Worm (Caenorhabditis elegans) whole organism, L1 larva: Measurements from ENCODE around the gene col-38.

Source experiments
- C04F5.9 ChIP-seq: sonication (generic microtip); optimal IDR thresholded peaks from 2 replicates; lab custom pipeline; 2016; ENCODE audit warnings: missing genetic modification characterization, missing compliant biosample characterization
- C16A3.4 ChIP-seq: fragments of 150-350 bp; optimal IDR thresholded peaks from 2 replicates; lab custom pipeline; 2014; ENCODE audit warnings: missing biosample characterization, missing genetic modification characterization
- C34B4.2 ChIP-seq: sonication (generic microtip); optimal IDR thresholded peaks from 2 replicates; lab custom pipeline; 2017; ENCODE audit warnings: mild to moderate bottlenecking, missing genetic modification characterization, missing compliant biosample characterization
- Y116A8C.19 ChIP-seq: sonication (generic microtip); optimal IDR thresholded peaks from 2 replicates; lab custom pipeline; 2016; ENCODE audit warnings: missing compliant biosample characterization, missing genetic modification characterization, borderline replicate concordance
- aha-1 ChIP-seq: fragments of 150-350 bp; optimal IDR thresholded peaks from 2 replicates; lab custom pipeline; 2014; ENCODE audit warnings: missing biosample characterization, missing genetic modification characterization
- alr-1 ChIP-seq: fragments of 200-800 bp; sonication (Bioruptor generic); optimal IDR thresholded peaks from 2 replicates; lab custom pipeline; 2018; ENCODE audit warnings: borderline replicate concordance, mild to moderate bottlenecking, missing genetic modification characterization, missing compliant biosample characterization
- aly-2 ChIP-seq: fragments of 150-350 bp; optimal IDR thresholded peaks from 2 replicates; lab custom pipeline; 2014; ENCODE audit warnings: missing biosample characterization, missing genetic modification characterization
- ceh-63 ChIP-seq: fragments of 200-800 bp; sonication (Bioruptor generic); optimal IDR thresholded peaks from 2 replicates; lab custom pipeline; 2018; ENCODE audit warnings: mild to moderate bottlenecking, missing genetic modification characterization, missing compliant biosample characterization
- ceh-8 ChIP-seq: fragments of 200-800 bp; sonication (Bioruptor generic); optimal IDR thresholded peaks from 2 replicates; lab custom pipeline; 2018; ENCODE audit warnings: mild to moderate bottlenecking, missing genetic modification characterization, moderate library complexity, missing compliant biosample characterization
- ceh-88 ChIP-seq: fragments of 200-800 bp; sonication (Bioruptor generic); IDR thresholded peaks from 2 replicates; pipeline ENCODE4 v1.3.6; 2022; ENCODE audit warnings: missing genetic modification characterization, missing compliant biosample characterization
- ceh-90 ChIP-seq: sonication (generic microtip); optimal IDR thresholded peaks from 2 replicates; lab custom pipeline; 2016; ENCODE audit warnings: missing genetic modification characterization, missing compliant biosample characterization
- efl-1 ChIP-seq, 4 experiments: fragments of 150-350 bp; optimal IDR thresholded peaks in 3 of 4; peaks in 1 of 4; 1 replicate in 1 of 4; 2 replicates in 3 of 4; lab custom pipeline; 2014; ENCODE audit warnings: missing biosample characterization in 2 of 4, missing genetic modification characterization in 2 of 4, missing genetic modification reagents in 2 of 4
- efl-3 ChIP-seq: fragments of 200-800 bp; sonication (Bioruptor generic); optimal IDR thresholded peaks from 2 replicates; lab custom pipeline; 2018; ENCODE audit warnings: mild to moderate bottlenecking, missing genetic modification characterization, missing compliant biosample characterization
- egl-13 ChIP-seq: sonication (generic microtip); optimal IDR thresholded peaks from 2 replicates; lab custom pipeline; 2016; ENCODE audit warnings: missing genotype, missing genetic modification reagents, missing genetic modification characterization, missing compliant biosample characterization
- egl-27 ChIP-seq, 2 experiments: fragments of 150-350 bp in 1 of 2; sonication (generic microtip); optimal IDR thresholded peaks; 3 replicates each; lab custom pipeline; 2017 to 2018; ENCODE audit warnings: missing biosample characterization in 2 of 2, missing genetic modification characterization in 2 of 2, missing genetic modification reagents in 2 of 2
- elt-2 ChIP-seq: sonication (generic microtip); optimal IDR thresholded peaks from 2 replicates; lab custom pipeline; 2016; ENCODE audit warnings: missing genetic modification characterization, mild to moderate bottlenecking, inconsistent platforms, missing compliant biosample characterization, missing genetic modification reagents
- elt-3 ChIP-seq, 6 experiments: fragments of 150-350 bp in 1 of 6; sonication (generic microtip); optimal IDR thresholded peaks; 2 replicates each; lab custom pipeline; 2017 to 2018; ENCODE audit warnings: missing biosample characterization in 6 of 6, missing genetic modification characterization in 6 of 6, inconsistent platforms in 1 of 6
- ets-5 ChIP-seq: fragments of 200-800 bp; sonication (Bioruptor generic); IDR thresholded peaks from 2 replicates; pipeline ENCODE4 v1.3.6; 2022; ENCODE audit warnings: missing genetic modification characterization, missing compliant biosample characterization
- fkh-8 ChIP-seq: sonication (generic microtip); optimal IDR thresholded peaks from 2 replicates; lab custom pipeline; 2016; ENCODE audit warnings: mild to moderate bottlenecking, missing genetic modification characterization, missing compliant biosample characterization
- fos-1 ChIP-seq: fragments of 150-350 bp; optimal IDR thresholded peaks from 2 replicates; lab custom pipeline; 2014; ENCODE audit warnings: missing biosample characterization, missing genetic modification characterization
- hlh-4 ChIP-seq: sonication (generic microtip); optimal IDR thresholded peaks from 2 replicates; lab custom pipeline; 2016; ENCODE audit warnings: mild to moderate bottlenecking, missing genetic modification characterization, missing compliant biosample characterization
- hpl-2 ChIP-seq: fragments of 150-350 bp; optimal IDR thresholded peaks from 2 replicates; lab custom pipeline; 2014; ENCODE audit warnings: missing biosample characterization, missing genetic modification reagents, missing genetic modification characterization
- irx-1 ChIP-seq: sonication (generic microtip); optimal IDR thresholded peaks from 2 replicates; lab custom pipeline; 2016; ENCODE audit warnings: missing genetic modification characterization, missing compliant biosample characterization
- jun-1 ChIP-seq: fragments of 150-350 bp; optimal IDR thresholded peaks from 2 replicates; lab custom pipeline; 2014; ENCODE audit warnings: missing biosample characterization, missing genetic modification reagents, missing genetic modification characterization
- lin-13 ChIP-seq: fragments of 150-350 bp; optimal IDR thresholded peaks from 2 replicates; lab custom pipeline; 2014; ENCODE audit warnings: missing biosample characterization, missing genetic modification reagents, missing genetic modification characterization
- lin-39 ChIP-seq: fragments of 150-350 bp; optimal IDR thresholded peaks from 2 replicates; lab custom pipeline; 2014; ENCODE audit warnings: missing biosample characterization, missing genetic modification reagents, missing genetic modification characterization
- lsy-2 ChIP-seq, 2 experiments: fragments of 150-350 bp; optimal IDR thresholded peaks; 2 replicates each; lab custom pipeline; 2014; ENCODE audit warnings: missing biosample characterization in 2 of 2, missing genetic modification characterization in 2 of 2
- mab-9 ChIP-seq: fragments of 200-800 bp; sonication (Bioruptor generic); IDR thresholded peaks from 2 replicates; pipeline ENCODE4 v1.3.6; 2022; ENCODE audit warnings: missing genetic modification reagents, missing genetic modification characterization, missing compliant biosample characterization
- mef-2 ChIP-seq: fragments of 150-350 bp; optimal IDR thresholded peaks from 2 replicates; lab custom pipeline; 2014; ENCODE audit warnings: missing biosample characterization, missing genetic modification characterization
- nhr-11 ChIP-seq: fragments of 150-350 bp; optimal IDR thresholded peaks from 2 replicates; lab custom pipeline; 2014; ENCODE audit warnings: missing biosample characterization, missing genetic modification characterization
- nhr-12 ChIP-seq: sonication (generic microtip); optimal IDR thresholded peaks from 2 replicates; lab custom pipeline; 2017; ENCODE audit warnings: missing biosample characterization, missing genetic modification characterization
- nhr-19 ChIP-seq: fragments of 200-800 bp; sonication (Bioruptor generic); conservative IDR thresholded peaks from 2 replicates; pipeline ENCODE4 v1.3.6; 2022; ENCODE audit warnings: missing genetic modification characterization, missing compliant biosample characterization
- nhr-47 ChIP-seq: sonication (generic microtip); optimal IDR thresholded peaks from 2 replicates; lab custom pipeline; 2016; ENCODE audit warnings: mild to moderate bottlenecking, missing genetic modification characterization, moderate library complexity, missing compliant biosample characterization
- nhr-71 ChIP-seq: sonication (generic microtip); optimal IDR thresholded peaks from 2 replicates; lab custom pipeline; 2016; ENCODE audit warnings: mild to moderate bottlenecking, missing genetic modification characterization, moderate library complexity, missing compliant biosample characterization
- nhr-77 ChIP-seq: fragments of 150-350 bp; optimal IDR thresholded peaks from 2 replicates; lab custom pipeline; 2014; ENCODE audit warnings: missing biosample characterization, missing genetic modification characterization
- nhr-85 ChIP-seq: sonication (generic microtip); peaks from one replicate; lab custom pipeline; 2016; ENCODE audit warnings: missing genetic modification characterization, inconsistent platforms, missing compliant biosample characterization
- nhr-90 ChIP-seq: sonication (generic microtip); optimal IDR thresholded peaks from 2 replicates; lab custom pipeline; 2016; ENCODE audit warnings: mild to moderate bottlenecking, missing genetic modification characterization, missing compliant biosample characterization; ENCODE audit not compliant: poor library complexity
- pax-3 ChIP-seq: fragments of 200-800 bp; sonication (Bioruptor generic); optimal IDR thresholded peaks from 2 replicates; lab custom pipeline; 2018; ENCODE audit warnings: mild to moderate bottlenecking, missing genetic modification characterization, moderate library complexity, missing compliant biosample characterization
- rnt-1 ChIP-seq: sonication (generic microtip); optimal IDR thresholded peaks from 2 replicates; lab custom pipeline; 2016; ENCODE audit warnings: mild to moderate bottlenecking, missing genetic modification characterization, moderate library complexity, missing compliant biosample characterization
- snpc-4 ChIP-seq: fragments of 150-350 bp; optimal IDR thresholded peaks from 2 replicates; lab custom pipeline; 2014; ENCODE audit warnings: missing biosample characterization, missing genetic modification characterization
- sup-37 ChIP-seq: fragments of 200-800 bp; sonication (Bioruptor generic); optimal IDR thresholded peaks from 2 replicates; lab custom pipeline; 2018; ENCODE audit warnings: mild to moderate bottlenecking, missing genetic modification characterization, missing compliant biosample characterization
- swsn-7 ChIP-seq: sonication (generic microtip); optimal IDR thresholded peaks from 2 replicates; lab custom pipeline; 2016; ENCODE audit warnings: missing genetic modification characterization, missing compliant biosample characterization
- tbx-2 ChIP-seq: sonication (generic microtip); optimal IDR thresholded peaks from 2 replicates; lab custom pipeline; 2016; ENCODE audit warnings: missing genetic modification characterization, missing compliant biosample characterization
- unc-130 ChIP-seq: fragments of 150-350 bp; optimal IDR thresholded peaks from 2 replicates; lab custom pipeline; 2017; ENCODE audit warnings: missing biosample characterization, missing genetic modification characterization, inconsistent platforms
- unc-30 ChIP-seq: sonication (generic microtip); optimal IDR thresholded peaks from 2 replicates; lab custom pipeline; 2017; ENCODE audit warnings: missing biosample characterization, missing genetic modification characterization
- unc-86 ChIP-seq: sonication (generic microtip); optimal IDR thresholded peaks from 2 replicates; lab custom pipeline; 2016; ENCODE audit warnings: missing genetic modification characterization, missing compliant biosample characterization
- unc-98 ChIP-seq: fragments of 200-800 bp; sonication (Bioruptor generic); IDR thresholded peaks from 2 replicates; pipeline ENCODE4 v1.3.6; 2022; ENCODE audit warnings: missing genetic modification characterization, missing compliant biosample characterization
- vab-15 ChIP-seq: sonication (generic microtip); optimal IDR thresholded peaks from 2 replicates; lab custom pipeline; 2017; ENCODE audit warnings: missing genotype, mild to moderate bottlenecking, missing genetic modification characterization, missing compliant biosample characterization
- zip-4 ChIP-seq: fragments of 200-800 bp; sonication (Bioruptor generic); optimal IDR thresholded peaks from 2 replicates; lab custom pipeline; 2018; ENCODE audit warnings: mild to moderate bottlenecking, missing genetic modification characterization, moderate library complexity, missing compliant biosample characterization
- ztf-4 ChIP-seq: fragments of 150-350 bp; optimal IDR thresholded peaks from 2 replicates; lab custom pipeline; 2014; ENCODE audit warnings: missing biosample characterization, missing genetic modification characterization

The col-38 gene

DNA sequence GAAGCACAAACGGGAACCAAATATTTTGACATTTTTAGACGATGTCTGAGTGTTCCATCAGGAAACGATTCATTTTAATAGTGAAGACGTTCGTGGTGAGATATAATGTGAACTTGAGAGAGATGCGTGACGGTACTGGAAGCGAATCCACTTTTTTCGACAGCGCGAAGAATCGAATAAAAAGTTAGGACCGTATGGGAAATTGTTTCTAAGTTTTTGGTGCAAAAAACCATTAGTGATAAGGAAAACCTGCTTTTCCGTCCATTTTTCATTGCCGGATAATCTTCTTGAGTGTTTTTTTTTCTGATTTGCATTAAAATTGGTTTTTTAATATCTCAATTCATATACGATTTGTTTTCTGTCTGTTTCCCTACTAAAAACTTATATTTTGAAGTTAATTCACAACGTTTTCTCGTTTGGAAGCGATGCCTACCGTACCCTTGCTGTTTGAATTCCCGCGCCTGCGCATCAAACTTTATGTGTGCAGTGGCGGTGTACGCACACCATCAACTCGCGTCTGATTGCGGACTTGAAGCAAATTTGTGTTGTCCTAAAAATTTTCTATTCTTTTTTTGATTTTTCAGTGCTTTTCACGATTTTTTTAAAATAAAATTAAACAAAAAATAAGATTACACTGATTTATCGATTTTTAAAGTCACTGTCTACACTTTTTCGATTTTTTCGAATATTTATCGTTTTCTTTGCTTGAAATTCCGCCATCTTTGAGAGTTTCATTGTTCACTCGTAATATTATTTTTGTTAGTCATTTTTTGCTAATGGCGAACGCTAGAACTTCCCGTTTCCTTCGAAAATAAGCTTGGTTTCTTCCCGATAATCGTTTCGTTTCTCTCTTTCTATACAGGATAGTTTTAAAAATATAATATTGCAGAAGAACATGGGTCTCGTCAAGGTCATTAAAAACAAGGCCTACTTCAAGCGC is at the start of gene col-38, which contains the start of gene rpl-5:
Gene col-38 (minus strand): TSS at position 51 of the 940 bp plus-strand sequence.
Gene rpl-5 (plus strand): TSS at position 890 of the 940 bp plus-strand sequence.
- peak; percentile 92 for TF ChIP-seq rnt-1
- TF ChIP-seq Y116A8C.19: no peak
- peak; percentile 66 for TF ChIP-seq elt-2
- TF ChIP-seq nhr-77 (tag; lab: Kevin White, UChicago): peak; percentile 87
- TF ChIP-seq nhr-12 (tag; lab: Kevin White, UChicago): no peak
- TF ChIP-seq sup-37 (GFP tag; lab: Kevin White, UChicago): no peak
- TF ChIP-seq nhr-19 (GFP tag; lab: Robert Waterston, UW): peak; percentile 88
- TF ChIP-seq fkh-8: peak; percentile 93
- peak; percentile 82 for TF ChIP-seq vab-15 (tag; lab: Kevin White, UChicago)
- peak; percentile 79 for TF ChIP-seq ceh-88 (GFP tag; lab: Robert Waterston, UW)
- TF ChIP-seq unc-86 (tag; lab: Kevin White, UChicago): peak; percentile 79
- TF ChIP-seq C04F5.9: peak; percentile 85
- TF ChIP-seq tbx-2 (tag; lab: Kevin White, UChicago): peak; percentile 91
- TF ChIP-seq unc-98 (GFP tag; lab: Robert Waterston, UW): no peak
- peak; percentile 60 for TF ChIP-seq ceh-8 (GFP tag; lab: Kevin White, UChicago)
- no peak for TF ChIP-seq ceh-63 (GFP tag; lab: Kevin White, UChicago)
- TF ChIP-seq pax-3: peak; percentile 82
- no peak for TF ChIP-seq egl-27 (tag; optimal IDR thresholded peaks at IDR 0.05; lab: Kevin White, UChicago)
- peak in 4 of 6 experiments; percentile 11 to 91 (median 82) for TF ChIP-seq elt-3 (tag; optimal IDR thresholded peaks at IDR 0.05; lab: Kevin White, UChicago)
- TF ChIP-seq irx-1 (tag; lab: Kevin White, UChicago): peak; percentile 54
- TF ChIP-seq nhr-71 (tag; lab: Kevin White, UChicago): peak; percentile 94
- peak; percentile 96 for TF ChIP-seq C16A3.4 (tag; lab: Kevin White, UChicago)
- TF ChIP-seq alr-1 (tag; lab: Kevin White, UChicago): no peak
- TF ChIP-seq nhr-85 (tag; lab: Kevin White, UChicago): peak; percentile 91
- TF ChIP-seq unc-30: no peak
- peak; percentile 47 for TF ChIP-seq zip-4 (GFP tag; lab: Kevin White, UChicago)
- TF ChIP-seq efl-3 (GFP tag; lab: Kevin White, UChicago): no peak
- peak; percentile 47 for TF ChIP-seq lin-39
- peak; percentile 52; the same call in 1 of the 2 replicates for TF ChIP-seq mab-9
- TF ChIP-seq nhr-47: peak; percentile 91
- TF ChIP-seq hpl-2 (GFP tag; lab: Kevin White, UChicago): peak; percentile 45
- no peak for TF ChIP-seq ets-5 (GFP tag; lab: Robert Waterston, UW)
- TF ChIP-seq aly-2 (tag; lab: Kevin White, UChicago): peak; percentile 30
- peak; percentile 87 for TF ChIP-seq lin-13 (GFP tag; lab: Kevin White, UChicago)
- TF ChIP-seq aha-1 (tag; lab: Kevin White, UChicago): peak; percentile 59
- no peak for TF ChIP-seq C34B4.2 (tag; lab: Kevin White, UChicago)
- TF ChIP-seq swsn-7: peak; percentile 90
- peak; percentile 81 for TF ChIP-seq jun-1 (tag; lab: Kevin White, UChicago)
- TF ChIP-seq lsy-2 (tag; optimal IDR thresholded peaks at IDR 0.05; lab: Kevin White, UChicago): peak; percentile 97 to 99
- peak; percentile 29 for TF ChIP-seq mef-2
- peak; percentile 82 to 98 for TF ChIP-seq efl-1 (optimal IDR thresholded peaks at IDR 0.05; lab: Kevin White, UChicago)
- TF ChIP-seq efl-1 (GFP tag; optimal IDR thresholded peaks at IDR 0.05 in 1 of 2; lab: Kevin White, UChicago): peak; percentile 97 to 100
- peak; percentile 96 for TF ChIP-seq unc-130 (tag; lab: Kevin White, UChicago)
- peak; percentile 79 for TF ChIP-seq fos-1 (tag; lab: Kevin White, UChicago)
- peak; percentile 34 for TF ChIP-seq ceh-90
- peak; percentile 86 for TF ChIP-seq snpc-4 (tag; lab: Kevin White, UChicago)
- peak; percentile 57 for TF ChIP-seq ztf-4
- TF ChIP-seq hlh-4 (tag; lab: Kevin White, UChicago): no peak
- TF ChIP-seq nhr-11 (tag; lab: Kevin White, UChicago): peak; percentile 54
- TF ChIP-seq nhr-90 (tag; lab: Kevin White, UChicago): peak; percentile 84
- peak; percentile 74 for TF ChIP-seq egl-13 (tag; lab: Kevin White, UChicago)
